Fruit fly (Drosophila melanogaster) whole organism: Measurements from ENCODE around the gene Amun.

ENCODE experiments used
- CG8478 ChIP-seq: fragments of >200 bp; optimal IDR thresholded peaks from 2 replicates; lab custom pipeline; 2018; ENCODE audit warnings: inconsistent platforms
- Dll ChIP-seq: fragments of >200 bp; optimal IDR thresholded peaks from 2 replicates; lab custom pipeline; 2017
- EcR ChIP-seq, 2 experiments: fragments of >200 bp; optimal IDR thresholded peaks; 2 replicates each; lab custom pipeline; 2017; ENCODE audit warnings: missing biosample characterization in 2 of 2, missing genetic modification characterization in 2 of 2, missing genetic modification reagents in 2 of 2
- pan ChIP-seq: fragments of >200 bp; optimal IDR thresholded peaks from 2 replicates; lab custom pipeline; 2017
- psq ChIP-seq: fragments of >200 bp; optimal IDR thresholded peaks from 2 replicates; lab custom pipeline; 2017

DNA sequence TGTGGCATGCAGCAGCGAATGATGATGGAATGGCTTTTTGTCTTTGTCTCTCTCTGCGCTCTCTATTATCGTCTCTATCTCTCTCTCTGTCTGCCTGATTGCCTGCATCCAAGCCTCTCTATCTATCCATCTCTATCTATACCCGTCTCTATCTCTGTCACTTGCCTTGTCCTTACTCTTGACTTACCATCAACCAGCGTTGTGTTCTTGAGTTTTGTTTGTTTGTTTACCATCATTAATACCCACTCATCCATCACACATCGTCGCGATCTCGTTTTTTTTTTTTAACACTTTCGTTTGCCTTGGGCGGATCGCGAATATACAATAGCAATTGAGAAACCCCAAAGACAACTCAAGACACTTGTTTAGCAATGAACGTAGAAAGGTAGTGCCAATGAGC lies 25.7 kb downstream of the Amun start:
- TF ChIP-seq pan (lab: Kevin White, UChicago) (no peak), CG8478 (lab: Kevin White, UChicago) (no peak), Dll (lab: Kevin White, UChicago) (no peak), psq (lab: Kevin White, UChicago) (no peak), EcR (GFP tag; optimal IDR thresholded peaks at IDR 0.05; lab: Kevin White, UChicago) (no peak)
